Worm (Caenorhabditis elegans): Measurements from ENCODE around the gene C12D5.10.

The C12D5.10 gene

DNA sequence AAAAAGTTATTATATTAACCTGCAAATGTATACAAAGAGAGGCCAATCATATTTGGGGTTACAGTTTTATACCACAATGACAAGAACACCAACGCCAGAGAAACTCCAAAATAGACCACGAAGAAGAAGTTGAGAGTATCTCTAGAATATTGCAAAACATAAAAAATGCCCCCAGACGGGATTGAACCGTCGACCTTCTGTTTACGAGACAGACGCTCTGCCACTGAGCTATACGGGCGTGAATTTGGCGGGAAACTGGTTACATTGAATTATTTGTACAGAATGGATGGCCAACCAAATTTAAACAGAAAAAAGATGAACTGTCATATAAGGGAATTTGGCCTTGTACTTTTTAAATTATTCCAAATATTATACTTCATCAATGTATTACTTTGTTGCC lies 37.2 kb upstream of the C12D5.10 start:
- TF ChIP-seq nfya-1 (tag; optimal IDR thresholded peaks at IDR 0.05; ENCODE audit: insufficient read depth) (peak; percentile 45), jun-1 (tag; optimal IDR thresholded peaks at IDR 0.05) (peak; percentile 31), elt-2 (tag; optimal IDR thresholded peaks at IDR 0.05) (peak; percentile 21), R02D3.7 (tag; optimal IDR thresholded peaks at IDR 0.05) (no peak), elt-3 (tag; optimal IDR thresholded peaks at IDR 0.05) (peak in 1 of 3 experiments; percentile 12), lsy-12 (tag; optimal IDR thresholded peaks at IDR 0.05) (peak; percentile 40), nhr-23 (tag; optimal IDR thresholded peaks at IDR 0.05) (peak; percentile 22), pha-4 (tag; optimal IDR thresholded peaks at IDR 0.05) (peak; percentile 63), sea-2 (GFP tag; optimal IDR thresholded peaks at IDR 0.05) (no peak), nhr-25 (tag; optimal IDR thresholded peaks at IDR 0.05) (peak; percentile 61)

DNA sequence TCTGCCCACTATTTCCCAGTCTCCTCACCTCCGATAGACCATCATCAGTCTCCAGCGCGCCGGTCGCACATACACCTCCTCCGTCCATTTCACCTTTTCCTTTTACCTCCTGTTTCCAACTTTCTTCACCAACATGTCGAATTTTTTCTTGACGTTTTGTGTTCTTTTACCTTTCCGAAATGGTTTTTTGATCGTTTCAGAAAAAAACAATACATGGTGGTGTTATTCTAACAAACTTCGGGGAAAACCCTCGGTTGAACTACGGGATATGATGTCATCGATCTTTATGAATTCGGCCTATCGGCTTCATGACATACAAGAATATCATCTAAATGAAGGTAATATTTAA lies 35.4 kb upstream of the C12D5.10 start, which contains the start of gene Y97E10C.1:
Gene Y97E10C.1, plus strand, starts transcription at position 201 of the 349 bp plus-strand sequence.
- TF ChIP-seq nhr-43 (tag; optimal IDR thresholded peaks at IDR 0.05; ENCODE audit: poor library complexity, severe bottlenecking): no peak
- TF ChIP-seq eor-1 (tag; optimal IDR thresholded peaks at IDR 0.05): no peak
- no peak for TF ChIP-seq unc-39 (tag; optimal IDR thresholded peaks at IDR 0.05)
- TF ChIP-seq R02D3.7 (tag; optimal IDR thresholded peaks at IDR 0.05): no peak
- no peak for TF ChIP-seq elt-2 (tag; optimal IDR thresholded peaks at IDR 0.05)
- TF ChIP-seq nhr-12 (tag; optimal IDR thresholded peaks at IDR 0.05): no peak
- TF ChIP-seq nhr-237 (tag; optimal IDR thresholded peaks at IDR 0.05): no peak
- no peak for TF ChIP-seq fos-1 (tag; optimal IDR thresholded peaks at IDR 0.05)
- no peak for TF ChIP-seq ceh-82 (tag; optimal IDR thresholded peaks at IDR 0.05)
- TF ChIP-seq pha-4 (tag; optimal IDR thresholded peaks at IDR 0.05): no peak
- no peak for TF ChIP-seq ceh-9 (tag; optimal IDR thresholded peaks at IDR 0.05)
- no peak for TF ChIP-seq nhr-28 (tag; optimal IDR thresholded peaks at IDR 0.05)
- no peak for TF ChIP-seq hmg-11 (tag; optimal IDR thresholded peaks at IDR 0.05)
- TF ChIP-seq ztf-4 (tag; optimal IDR thresholded peaks at IDR 0.05): no peak

ce11 chrV:7728003-7728678 lies 34.8 kb upstream of the C12D5.10 start:
- TF ChIP-seq sea-2 (GFP tag; optimal IDR thresholded peaks at IDR 0.05) (peak; percentile 16), elt-3 (tag; optimal IDR thresholded peaks at IDR 0.05) (no peak), lin-15B (tag; optimal IDR thresholded peaks at IDR 0.05) (peak; percentile 56), pqm-1 (tag; optimal IDR thresholded peaks at IDR 0.05) (peak; percentile 18), aly-2 (tag; optimal IDR thresholded peaks at IDR 0.05) (no peak), ztf-4 (tag; optimal IDR thresholded peaks at IDR 0.05) (no peak), mdl-1 (tag; optimal IDR thresholded peaks at IDR 0.05) (peak; percentile 38), nhr-23 (tag; optimal IDR thresholded peaks at IDR 0.05) (peak; percentile 53), nhr-76 (tag; optimal IDR thresholded peaks at IDR 0.05) (no peak), egl-5 (tag; optimal IDR thresholded peaks at IDR 0.05) (peak; percentile 41), mml-1 (tag; optimal IDR thresholded peaks at IDR 0.05) (no peak), zag-1 (tag; optimal IDR thresholded peaks at IDR 0.05) (peak; percentile 39), nhr-11 (tag; optimal IDR thresholded peaks at IDR 0.05) (peak; percentile 46), ceh-16 (tag; optimal IDR thresholded peaks at IDR 0.05) (no peak), tbx-2 (tag; optimal IDR thresholded peaks at IDR 0.05) (peak; percentile 91), fkh-2 (tag; optimal IDR thresholded peaks at IDR 0.05) (no peak), unc-62 (GFP tag; optimal IDR thresholded peaks at IDR 0.05) (no peak), skn-1 (tag; optimal IDR thresholded peaks at IDR 0.05) (peak; percentile 20), lin-39 (tag; optimal IDR thresholded peaks at IDR 0.05) (peak; percentile 72), lsy-12 (tag; optimal IDR thresholded peaks at IDR 0.05) (peak; percentile 50), nfya-1 (tag; optimal IDR thresholded peaks at IDR 0.05; ENCODE audit: insufficient read depth) (peak; percentile 89), jun-1 (tag; optimal IDR thresholded peaks at IDR 0.05) (peak; percentile 67), elt-1 (tag; optimal IDR thresholded peaks at IDR 0.05) (no peak), R02D3.7 (tag; optimal IDR thresholded peaks at IDR 0.05) (peak; percentile 5), nhr-28 (tag; optimal IDR thresholded peaks at IDR 0.05) (no peak), nhr-25 (tag; optimal IDR thresholded peaks at IDR 0.05) (peak; percentile 69), pha-4 (tag; optimal IDR thresholded peaks at IDR 0.05) (peak; percentile 26), ceh-82 (tag; optimal IDR thresholded peaks at IDR 0.05) (peak; percentile 55), hmg-11 (tag; optimal IDR thresholded peaks at IDR 0.05) (peak; percentile 80), ceh-28 (tag; optimal IDR thresholded peaks at IDR 0.05) (peak; percentile 76), fkh-10 (GFP tag; optimal IDR thresholded peaks at IDR 0.05) (peak; percentile 72), elt-2 (tag; optimal IDR thresholded peaks at IDR 0.05) (peak; percentile 57)

Measured in whole organism, L3 larva.